Worm (Caenorhabditis elegans) whole organism, midembryonic: ENCODE measurements around the gene sra-28.

Experiments
- flt-1 ChIP-seq: fragments of 200-800 bp; sonication (Bioruptor generic); IDR thresholded peaks from 2 replicates; pipeline ENCODE4 v1.3.6; 2022; ENCODE audit warnings: missing genetic modification characterization, missing compliant biosample characterization
- ztf-29 ChIP-seq: fragments of 200-800 bp; sonication (Bioruptor generic); IDR thresholded peaks from 2 replicates; pipeline ENCODE4 v1.3.6; 2022; ENCODE audit warnings: missing genetic modification reagents, missing genetic modification characterization, missing compliant biosample characterization

DNA sequence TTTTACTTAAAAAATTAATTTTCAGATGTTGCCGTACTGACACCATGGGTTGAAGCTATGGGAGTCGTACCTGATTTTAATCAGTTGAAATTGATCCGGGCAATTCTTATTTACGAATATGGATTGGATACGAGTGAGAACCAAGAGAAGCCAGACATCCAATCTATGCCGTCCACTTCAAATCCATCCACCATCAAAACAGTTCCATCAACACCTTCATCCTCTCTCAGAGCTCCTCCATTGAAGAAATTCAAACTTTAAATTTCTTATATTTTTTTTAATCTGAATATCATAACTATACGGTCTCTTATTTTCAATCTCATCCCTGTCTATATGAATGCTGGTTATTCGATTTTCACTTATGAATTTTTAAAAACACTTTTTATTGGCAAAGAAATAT, 14.7 kb downstream of the sra-28 start:
- TF ChIP-seq ztf-29: no peak
- TF ChIP-seq flt-1 (GFP tag; lab: Robert Waterston, UW): no peak
